Worm (Caenorhabditis elegans) whole organism, midembryonic: ENCODE results near the gene fbxa-224.

Experiments
- T22C8.4 ChIP-seq: fragments of 200-800 bp; sonication (Bioruptor generic); IDR thresholded peaks from 2 replicates; pipeline ENCODE4 v1.3.6; 2022; ENCODE audit warnings: missing genetic modification characterization, missing compliant biosample characterization
- cog-1 ChIP-seq: sonication (generic microtip); optimal IDR thresholded peaks from 2 replicates; lab custom pipeline; 2016; ENCODE audit warnings: missing genetic modification characterization, missing compliant biosample characterization
- flt-1 ChIP-seq: fragments of 200-800 bp; sonication (Bioruptor generic); IDR thresholded peaks from 2 replicates; pipeline ENCODE4 v1.3.6; 2022; ENCODE audit warnings: missing genetic modification characterization, missing compliant biosample characterization
- klf-2 ChIP-seq: fragments of 200-800 bp; sonication (Bioruptor generic); conservative IDR thresholded peaks from 2 replicates; pipeline ENCODE4 v1.3.6; 2022; ENCODE audit warnings: missing genetic modification reagents, missing genetic modification characterization, missing compliant biosample characterization
- med-1 ChIP-seq: sonication (generic microtip); optimal IDR thresholded peaks from 2 replicates; lab custom pipeline; 2017; ENCODE audit warnings: missing genetic modification characterization, mild to moderate bottlenecking, missing compliant biosample characterization, antibody characterized with exemption, missing genetic modification reagents; ENCODE audit not compliant: insufficient read depth
- ref-1 ChIP-seq: fragments of 200-800 bp; sonication (Bioruptor generic); conservative IDR thresholded peaks from 2 replicates; pipeline ENCODE4 v1.3.6; 2022; ENCODE audit warnings: missing genetic modification reagents, missing genetic modification characterization, missing compliant biosample characterization
- tab-1 ChIP-seq: fragments of 200-800 bp; sonication (Bioruptor generic); IDR thresholded peaks from 2 replicates; pipeline ENCODE4 v1.3.6; 2022; ENCODE audit warnings: missing genetic modification characterization, missing compliant biosample characterization
- ztf-23 ChIP-seq: fragments of 200-800 bp; sonication (Bioruptor generic); IDR thresholded peaks from 2 replicates; pipeline ENCODE4 v1.3.6; 2022; ENCODE audit warnings: missing genetic modification reagents, missing genetic modification characterization, missing compliant biosample characterization
- ztf-29 ChIP-seq: fragments of 200-800 bp; sonication (Bioruptor generic); IDR thresholded peaks from 2 replicates; pipeline ENCODE4 v1.3.6; 2022; ENCODE audit warnings: missing genetic modification reagents, missing genetic modification characterization, missing compliant biosample characterization

- TF ChIP-seq ztf-23 (GFP tag; lab: Robert Waterston, UW) (no peak), T22C8.4 (GFP tag; lab: Robert Waterston, UW) (no peak), med-1 (GFP tag; lab: Kevin White, UChicago) (no peak), cog-1 (tag; lab: Kevin White, UChicago) (no peak), flt-1 (GFP tag; lab: Robert Waterston, UW) (no peak), klf-2 (GFP tag; lab: Robert Waterston, UW) (no peak), ref-1 (GFP tag; lab: Robert Waterston, UW) (no peak), ztf-29 (GFP tag; lab: Robert Waterston, UW) (no peak), tab-1 (GFP tag; lab: Robert Waterston, UW) (no peak)
Measured at ce11 chrII:7558864-7559263, 10.9 kb upstream of the fbxa-224 start.
